Worm (Caenorhabditis elegans) whole organism, L3 larva: Measurements from ENCODE around the gene F56C4.2.

ENCODE experiments used
- ama-1 ChIP-seq: fragments of 150-350 bp; optimal IDR thresholded peaks from 2 replicates; lab custom pipeline; 2018
- ceh-82 ChIP-seq: fragments of 150-350 bp; optimal IDR thresholded peaks from 2 replicates; lab custom pipeline; 2014; ENCODE audit warnings: missing biosample characterization, missing genetic modification characterization
- fkh-10 ChIP-seq: sonication (generic microtip); optimal IDR thresholded peaks from 2 replicates; lab custom pipeline; 2017; ENCODE audit warnings: missing biosample characterization, missing genetic modification reagents, missing genetic modification characterization
- jun-1 ChIP-seq: fragments of 150-350 bp; optimal IDR thresholded peaks from 2 replicates; lab custom pipeline; 2014; ENCODE audit warnings: missing biosample characterization, missing genetic modification reagents, missing genetic modification characterization
- nfya-1 ChIP-seq: sonication (generic microtip); optimal IDR thresholded peaks from 2 replicates; lab custom pipeline; 2017; ENCODE audit warnings: missing genetic modification characterization, mild to moderate bottlenecking, missing compliant biosample characterization, antibody characterized with exemption, moderate library complexity; ENCODE audit not compliant: insufficient read depth
- nhr-11 ChIP-seq: fragments of 150-350 bp; optimal IDR thresholded peaks from 2 replicates; lab custom pipeline; 2014; ENCODE audit warnings: missing biosample characterization, missing genetic modification characterization
- nhr-12 ChIP-seq: fragments of 150-350 bp; optimal IDR thresholded peaks from 2 replicates; lab custom pipeline; 2014; ENCODE audit warnings: missing biosample characterization, missing genetic modification characterization
- nhr-237 ChIP-seq: fragments of 150-350 bp; optimal IDR thresholded peaks from 2 replicates; lab custom pipeline; 2014; ENCODE audit warnings: missing biosample characterization, missing genetic modification characterization
- tbx-2 ChIP-seq: sonication (generic microtip); optimal IDR thresholded peaks from 2 replicates; lab custom pipeline; 2016; ENCODE audit warnings: mild to moderate bottlenecking, missing genetic modification characterization, missing compliant biosample characterization
- unc-62 ChIP-seq: fragments of 150-350 bp; sonication (generic microtip); optimal IDR thresholded peaks from 4 replicates; lab custom pipeline; 2014; ENCODE audit warnings: missing biosample characterization, missing genetic modification reagents, missing genetic modification characterization
- zag-1 ChIP-seq: fragments of 150-350 bp; optimal IDR thresholded peaks from 2 replicates; lab custom pipeline; 2014; ENCODE audit warnings: missing biosample characterization, missing genetic modification characterization
- ztf-11 ChIP-seq: fragments of 150-350 bp; optimal IDR thresholded peaks from 2 replicates; lab custom pipeline; 2014; ENCODE audit warnings: missing biosample characterization, missing genetic modification characterization

DNA sequence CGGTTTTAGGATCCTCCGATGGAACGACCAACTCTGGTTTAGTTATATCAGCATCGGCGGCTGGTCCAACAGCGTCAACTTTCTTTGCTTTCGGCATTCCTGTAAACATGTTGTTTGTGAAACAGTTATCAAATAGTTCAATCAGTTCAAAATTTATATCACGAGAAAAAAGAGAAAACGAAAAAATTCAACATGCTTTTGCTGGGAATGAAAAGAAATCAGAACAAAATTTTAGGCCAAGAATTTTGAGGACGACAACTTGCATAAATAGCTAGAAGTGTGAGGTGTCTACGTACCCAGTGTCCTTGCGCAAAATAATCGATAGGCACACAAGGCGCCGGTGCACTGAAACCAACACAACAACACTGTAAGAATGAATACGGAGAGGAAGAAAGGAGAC lies 41.3 kb downstream of the F56C4.2 start, which contains the start of gene K08C7.4:
- TF ChIP-seq ceh-82 (tag; lab: Kevin White, UChicago) (no peak), ama-1 (lab: Kevin White, UChicago) (no peak), nhr-11 (tag; lab: Kevin White, UChicago) (no peak), nhr-237 (tag; lab: Kevin White, UChicago) (no peak), unc-62 (GFP tag; lab: Kevin White, UChicago) (no peak), nfya-1 (tag; lab: Kevin White, UChicago) (no peak), zag-1 (tag; lab: Kevin White, UChicago) (no peak), ztf-11 (tag; lab: Kevin White, UChicago) (no peak), fkh-10 (no peak), tbx-2 (tag; lab: Kevin White, UChicago) (no peak), nhr-12 (tag; lab: Kevin White, UChicago) (no peak), jun-1 (tag; lab: Kevin White, UChicago) (no peak)
